Worm (Caenorhabditis elegans): ENCODE measurements around the gene F37H8.5.

- TF ChIP-seq fkh-6 (tag; optimal IDR thresholded peaks at IDR 0.05), result no peak
- no peak for TF ChIP-seq pha-4 (tag; optimal IDR thresholded peaks at IDR 0.05)
- no peak for TF ChIP-seq zip-5 (tag; optimal IDR thresholded peaks at IDR 0.05)
- TF ChIP-seq unc-86 (tag; optimal IDR thresholded peaks at IDR 0.05), result no peak
- TF ChIP-seq tbx-7 (tag; optimal IDR thresholded peaks at IDR 0.05), result no peak
These were observed 2.3 kb upstream of the F37H8.5 start, which contains the start of gene sfxn-1.2 for ce11 chrII:11185728-11186127.
